Worm (Caenorhabditis elegans): ENCODE results near the gene C53D6.11.

C53D6.11 gene

ce11 chrIV:8992786-8993185 is 17.6 kb upstream of the C53D6.11 start, which contains the start of gene mltn-12:
Gene mltn-12, plus strand, starts transcription at chrIV:8993086.
- TF ChIP-seq nhr-12 (tag; optimal IDR thresholded peaks at IDR 0.05) (no peak), pha-4 (tag; optimal IDR thresholded peaks at IDR 0.05) (no peak), tbx-8 (GFP tag; optimal IDR thresholded peaks at IDR 0.05) (no peak), unc-120 (tag; optimal IDR thresholded peaks at IDR 0.05; ENCODE audit: poor library complexity, severe bottlenecking) (no peak), lsy-2 (tag; optimal IDR thresholded peaks at IDR 0.05) (no peak), lin-13 (tag; optimal IDR thresholded peaks at IDR 0.05) (no peak), elt-1 (tag; optimal IDR thresholded peaks at IDR 0.05; ENCODE audit: borderline replicate concordance, insufficient read depth) (no peak), sptf-1 (tag; optimal IDR thresholded peaks at IDR 0.05) (no peak), mls-2 (tag; optimal IDR thresholded peaks at IDR 0.05) (no peak), ham-2 (GFP tag; optimal IDR thresholded peaks at IDR 0.05) (no peak), bed-3 (GFP tag; optimal IDR thresholded peaks at IDR 0.05) (no peak), nhr-2 (tag; optimal IDR thresholded peaks at IDR 0.05) (no peak), unc-62 (GFP tag; optimal IDR thresholded peaks at IDR 0.05) (no peak), hlh-1 (tag; optimal IDR thresholded peaks at IDR 0.05) (no peak), cnd-1 (tag; optimal IDR thresholded peaks at IDR 0.05) (no peak), lin-32 (GFP tag; optimal IDR thresholded peaks at IDR 0.05) (no peak), nhr-76 (tag; optimal IDR thresholded peaks at IDR 0.05) (no peak), ceh-83 (GFP tag; optimal IDR thresholded peaks at IDR 0.05) (no peak), ztf-11 (tag; optimal IDR thresholded peaks at IDR 0.05) (no peak), M03D4.4 (tag; optimal IDR thresholded peaks at IDR 0.05) (no peak)

DNA sequence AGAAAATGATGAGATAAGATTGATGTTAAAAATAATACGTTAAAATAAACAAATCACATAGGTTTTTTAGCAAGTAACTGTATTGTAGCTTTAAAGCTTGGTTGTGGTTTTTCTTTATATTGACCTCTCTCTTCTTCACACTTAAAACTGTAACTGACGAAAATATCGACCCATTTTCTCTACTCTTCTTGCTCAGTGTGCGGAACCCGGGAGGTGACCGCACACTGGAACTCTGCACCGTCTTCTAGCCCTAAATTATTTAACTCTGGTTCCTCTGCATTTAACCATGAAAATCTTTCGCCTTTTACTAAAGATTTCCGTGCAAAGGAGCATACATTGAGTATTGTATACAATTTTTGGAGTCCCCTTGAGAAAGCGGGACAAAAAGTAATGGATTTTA is 15.9 kb upstream of the C53D6.11 start:
- TF ChIP-seq hlh-1 (tag; optimal IDR thresholded peaks at IDR 0.05) (no peak), ham-2 (GFP tag; optimal IDR thresholded peaks at IDR 0.05) (no peak), flh-1 (GFP tag; optimal IDR thresholded peaks at IDR 0.05) (no peak), zip-8 (tag; optimal IDR thresholded peaks at IDR 0.05) (no peak), nhr-76 (tag; optimal IDR thresholded peaks at IDR 0.05) (no peak), blmp-1 (tag; optimal IDR thresholded peaks at IDR 0.05) (no peak), unc-62 (GFP tag; optimal IDR thresholded peaks at IDR 0.05) (no peak)

ce11 chrIV:9000664-9001063 is 9.7 kb upstream of the C53D6.11 start:
- TF ChIP-seq unc-62 (GFP tag; optimal IDR thresholded peaks at IDR 0.05) (no peak), bed-3 (GFP tag; optimal IDR thresholded peaks at IDR 0.05) (no peak), ceh-43 (GFP tag; optimal IDR thresholded peaks at IDR 0.05) (no peak), snpc-4 (tag; optimal IDR thresholded peaks at IDR 0.05) (no peak), nhr-76 (tag; optimal IDR thresholded peaks at IDR 0.05) (no peak), lin-32 (GFP tag; optimal IDR thresholded peaks at IDR 0.05) (no peak), nhr-237 (tag; optimal IDR thresholded peaks at IDR 0.05) (no peak), blmp-1 (tag; optimal IDR thresholded peaks at IDR 0.05) (no peak), M03D4.4 (tag; optimal IDR thresholded peaks at IDR 0.05) (no peak)

ce11 chrIV:9001184-9001583 is 9.2 kb upstream of the C53D6.11 start:
- TF ChIP-seq ztf-11 (tag; optimal IDR thresholded peaks at IDR 0.05): no peak
- no peak for TF ChIP-seq nhr-28 (tag; optimal IDR thresholded peaks at IDR 0.05)
- TF ChIP-seq ces-1 (GFP tag; optimal IDR thresholded peaks at IDR 0.05): no peak
- TF ChIP-seq nhr-12 (tag; optimal IDR thresholded peaks at IDR 0.05): no peak
- TF ChIP-seq unc-120 (tag; optimal IDR thresholded peaks at IDR 0.05; ENCODE audit: poor library complexity, severe bottlenecking): no peak
- TF ChIP-seq lin-13 (tag; optimal IDR thresholded peaks at IDR 0.05): no peak
- no peak for TF ChIP-seq nhr-237 (tag; optimal IDR thresholded peaks at IDR 0.05)
- no peak for TF ChIP-seq ceh-39 (tag; optimal IDR thresholded peaks at IDR 0.05)
- no peak for TF ChIP-seq cnd-1 (tag; optimal IDR thresholded peaks at IDR 0.05)
- TF ChIP-seq sptf-1 (tag; optimal IDR thresholded peaks at IDR 0.05): no peak
- TF ChIP-seq tbx-8 (GFP tag; optimal IDR thresholded peaks at IDR 0.05): no peak
- no peak for TF ChIP-seq bed-3 (GFP tag; optimal IDR thresholded peaks at IDR 0.05)
- no peak for TF ChIP-seq blmp-1 (tag; optimal IDR thresholded peaks at IDR 0.05)
- TF ChIP-seq snpc-4 (tag; optimal IDR thresholded peaks at IDR 0.05): no peak
- no peak for TF ChIP-seq elt-3 (tag; optimal IDR thresholded peaks at IDR 0.05)
- no peak for TF ChIP-seq ceh-43 (GFP tag; optimal IDR thresholded peaks at IDR 0.05)

ce11 chrIV:9002636-9003035 is 7.7 kb upstream of the C53D6.11 start, which contains the start of gene C53D6.8:
Gene C53D6.8, minus strand, starts transcription at chrIV:9002736.
- no peak for TF ChIP-seq lin-32 (GFP tag; optimal IDR thresholded peaks at IDR 0.05)
- no peak for TF ChIP-seq ceh-39 (tag; optimal IDR thresholded peaks at IDR 0.05)
- TF ChIP-seq mls-2 (tag; optimal IDR thresholded peaks at IDR 0.05): no peak
- no peak for TF ChIP-seq nhr-237 (tag; optimal IDR thresholded peaks at IDR 0.05)
- no peak for TF ChIP-seq unc-39 (tag; optimal IDR thresholded peaks at IDR 0.05)
- TF ChIP-seq ham-2 (GFP tag; optimal IDR thresholded peaks at IDR 0.05): no peak
- TF ChIP-seq ceh-43 (GFP tag; optimal IDR thresholded peaks at IDR 0.05): no peak
- no peak for TF ChIP-seq unc-120 (tag; optimal IDR thresholded peaks at IDR 0.05; ENCODE audit: poor library complexity, severe bottlenecking)
- TF ChIP-seq mep-1 (tag; optimal IDR thresholded peaks at IDR 0.05): no peak

All from whole organism, mixed stage, embryonic.